Fruit fly (Drosophila melanogaster): ENCODE results near the gene CG32719.

The CG32719 gene

DNA sequence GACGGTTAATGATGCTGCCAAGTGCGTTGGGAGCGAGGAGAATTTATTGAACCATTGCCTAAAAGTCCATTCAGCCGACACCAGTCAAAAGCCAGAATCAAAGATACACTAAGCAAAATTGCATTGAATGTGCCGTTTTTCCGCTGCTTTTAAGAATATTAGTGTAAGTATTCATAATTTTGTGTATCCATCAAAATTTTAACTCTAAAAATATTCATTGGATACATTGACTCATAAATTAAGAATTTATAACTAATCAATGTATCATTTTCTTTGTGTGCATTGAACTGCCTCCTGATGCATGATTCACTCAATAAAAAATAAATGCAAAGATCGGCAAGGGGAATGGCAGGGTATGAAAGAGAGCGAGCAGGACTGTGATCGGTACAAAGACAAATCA lies 10.9 kb upstream of the CG32719 start:
- TF ChIP-seq ttk (optimal IDR thresholded peaks at IDR 0.05), result no peak
- no peak for TF ChIP-seq psq (optimal IDR thresholded peaks at IDR 0.05)
- no peak for TF ChIP-seq Sin3A (optimal IDR thresholded peaks at IDR 0.05)
- TF ChIP-seq insv (optimal IDR thresholded peaks at IDR 0.05), result no peak
- no peak for TF ChIP-seq h (optimal IDR thresholded peaks at IDR 0.05)
- no peak for TF ChIP-seq Myc (optimal IDR thresholded peaks at IDR 0.05)

DNA sequence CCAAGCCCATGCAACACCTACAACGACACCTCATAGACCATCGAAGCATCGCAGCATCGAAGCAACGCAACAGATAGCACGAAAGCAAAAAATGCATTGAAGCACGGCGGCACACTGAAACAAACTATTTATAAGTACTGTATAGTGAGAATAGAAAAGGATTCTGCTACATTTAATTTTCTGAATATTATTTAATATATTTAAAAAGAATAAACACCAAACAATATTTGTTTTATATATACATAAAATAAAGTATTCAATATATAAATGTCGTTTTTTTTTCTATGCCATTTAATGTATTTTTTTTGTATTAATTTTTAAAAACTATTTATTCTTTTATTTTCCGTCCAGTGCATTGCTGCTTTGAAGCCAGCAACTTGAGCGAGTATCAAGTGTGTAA lies 9.9 kb upstream of the CG32719 start:
- TF ChIP-seq Sin3A (optimal IDR thresholded peaks at IDR 0.05) (no peak), psq (optimal IDR thresholded peaks at IDR 0.05) (no peak), insv (optimal IDR thresholded peaks at IDR 0.05) (no peak), ttk (optimal IDR thresholded peaks at IDR 0.05) (no peak), Myc (optimal IDR thresholded peaks at IDR 0.05) (no peak), h (optimal IDR thresholded peaks at IDR 0.05) (no peak)

DNA sequence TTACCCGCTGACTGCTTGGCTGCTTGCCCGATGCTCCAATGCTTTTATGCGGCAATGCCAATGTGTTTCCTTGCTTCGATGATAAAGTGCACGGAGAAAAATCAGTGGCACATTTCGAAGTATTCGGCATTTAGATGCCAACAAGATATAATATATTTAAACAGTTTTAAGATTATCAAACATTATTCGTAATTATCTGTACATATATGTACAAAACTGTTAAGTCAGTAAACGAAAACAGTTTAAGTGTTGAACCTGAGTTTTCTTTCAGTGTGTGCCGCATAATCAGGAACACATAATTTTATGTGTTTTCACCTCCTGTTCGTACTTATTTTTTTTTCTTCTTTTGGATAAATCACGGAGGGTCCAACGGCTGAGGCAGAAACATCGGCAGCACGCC lies 8.5 kb upstream of the CG32719 start:
- TF ChIP-seq h (optimal IDR thresholded peaks at IDR 0.05) (no peak), Sin3A (optimal IDR thresholded peaks at IDR 0.05) (no peak), insv (optimal IDR thresholded peaks at IDR 0.05) (no peak), ttk (optimal IDR thresholded peaks at IDR 0.05) (no peak), psq (optimal IDR thresholded peaks at IDR 0.05) (no peak), Myc (optimal IDR thresholded peaks at IDR 0.05) (no peak)

DNA sequence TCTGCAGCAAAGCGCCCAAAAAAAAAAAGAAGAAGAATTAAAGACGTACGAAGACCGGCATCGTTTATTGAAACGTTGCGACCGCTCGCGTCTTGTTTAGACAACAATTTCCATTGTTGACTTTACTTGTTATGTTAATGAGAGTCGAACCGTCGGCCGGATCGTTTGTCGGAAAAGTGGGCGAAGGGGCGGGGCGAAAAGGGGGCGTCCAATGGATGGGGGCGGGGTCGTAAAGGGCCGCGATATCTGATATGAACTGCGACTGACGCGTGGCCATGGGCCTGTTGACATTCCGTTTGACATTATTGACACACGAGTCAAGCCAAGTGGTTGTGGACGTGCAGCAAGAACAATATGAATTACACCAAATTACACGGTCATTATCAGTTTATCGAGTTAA lies 5.7 kb upstream of the CG32719 start:
- TF ChIP-seq Sin3A (optimal IDR thresholded peaks at IDR 0.05), result no peak
- no peak for TF ChIP-seq h (optimal IDR thresholded peaks at IDR 0.05)
- TF ChIP-seq Myc (optimal IDR thresholded peaks at IDR 0.05), result no peak
- no peak for TF ChIP-seq ttk (optimal IDR thresholded peaks at IDR 0.05)
- TF ChIP-seq insv (optimal IDR thresholded peaks at IDR 0.05), result no peak
- TF ChIP-seq psq (optimal IDR thresholded peaks at IDR 0.05), result no peak

DNA sequence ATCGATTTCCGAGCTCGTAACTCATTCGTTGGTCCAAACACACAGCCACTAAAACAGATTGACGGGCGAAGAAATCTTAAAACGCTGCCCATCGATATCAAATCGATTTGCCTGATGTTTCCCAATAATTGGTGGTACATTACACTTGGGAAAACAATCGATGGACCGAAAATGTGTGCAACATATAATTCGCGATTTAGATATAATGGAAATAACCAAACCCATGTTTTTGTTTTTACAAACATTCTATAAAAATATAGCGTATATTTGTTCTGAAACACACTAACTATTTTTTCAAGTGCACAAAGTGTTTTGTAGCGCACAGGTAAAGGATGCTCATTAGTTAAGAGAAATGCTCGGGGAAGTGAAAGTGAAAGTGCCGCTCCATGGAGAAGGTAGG lies 4.3 kb upstream of the CG32719 start:
- TF ChIP-seq Sin3A (optimal IDR thresholded peaks at IDR 0.05) (no peak), h (optimal IDR thresholded peaks at IDR 0.05) (no peak), ttk (optimal IDR thresholded peaks at IDR 0.05) (no peak)

DNA sequence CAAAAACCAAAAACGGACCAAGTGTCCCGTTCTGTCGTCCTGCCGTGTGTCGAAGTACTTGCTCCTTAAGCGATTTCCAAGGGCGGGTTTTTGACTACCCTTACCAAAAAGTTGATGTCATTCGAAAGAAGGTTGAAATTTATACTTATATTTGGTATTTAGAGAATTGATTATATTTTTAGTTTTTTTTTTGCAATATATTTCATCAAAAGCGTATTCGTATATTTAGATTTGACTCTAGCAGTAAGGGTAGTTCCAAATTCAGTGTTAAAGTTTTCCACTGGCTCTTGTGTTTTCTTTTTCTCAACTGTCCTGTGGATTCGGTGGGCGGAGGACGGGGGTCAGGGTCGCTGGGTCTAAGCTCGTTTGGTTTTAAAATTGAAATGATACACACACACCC lies 2.9 kb upstream of the CG32719 start:
- TF ChIP-seq Myc (optimal IDR thresholded peaks at IDR 0.05), result no peak
- no peak for TF ChIP-seq ttk (optimal IDR thresholded peaks at IDR 0.05)
- no peak for TF ChIP-seq insv (optimal IDR thresholded peaks at IDR 0.05)
- TF ChIP-seq psq (optimal IDR thresholded peaks at IDR 0.05), result no peak
- TF ChIP-seq h (optimal IDR thresholded peaks at IDR 0.05), result no peak
- TF ChIP-seq Sin3A (optimal IDR thresholded peaks at IDR 0.05), result no peak

DNA sequence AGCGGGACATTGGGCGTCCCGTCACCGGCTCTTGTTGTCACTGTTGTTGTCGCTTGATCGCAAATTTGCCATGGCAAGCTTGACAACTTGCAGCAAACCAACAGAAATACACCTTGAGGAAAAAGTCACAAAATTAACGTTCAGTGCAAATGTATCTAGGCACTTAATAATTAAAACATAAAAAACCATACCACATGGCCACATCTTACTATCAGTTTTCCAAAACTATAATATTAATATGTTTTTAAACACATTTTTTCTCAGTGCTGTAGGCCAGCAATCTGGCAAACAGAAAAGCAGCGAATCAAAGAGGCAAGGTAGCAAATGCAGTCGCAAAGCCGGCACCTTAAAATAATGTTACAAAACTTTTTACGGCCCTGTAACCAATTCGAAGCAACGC lies 1.4 kb downstream of the CG32719 start:
- TF ChIP-seq h (optimal IDR thresholded peaks at IDR 0.05), result no peak
- TF ChIP-seq insv (optimal IDR thresholded peaks at IDR 0.05), result no peak

DNA sequence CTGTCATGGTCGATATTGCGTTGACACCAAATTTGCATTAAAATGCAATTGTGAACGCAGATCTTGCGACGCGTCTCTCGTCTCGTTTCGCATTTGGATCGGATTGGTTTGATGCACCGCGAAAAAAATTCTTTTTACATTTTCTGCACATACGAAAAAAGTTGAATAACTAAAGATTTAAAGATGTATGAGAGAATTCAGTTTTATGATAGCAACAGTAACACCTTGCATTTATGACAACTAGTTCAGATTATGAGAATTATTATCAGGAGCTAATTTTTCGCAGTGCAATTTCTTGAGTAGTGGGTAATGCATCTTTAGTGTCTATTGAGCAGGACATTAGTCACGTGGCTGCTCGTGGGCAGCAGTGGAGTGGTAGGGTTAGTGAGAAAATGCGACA lies 3.9 kb downstream of the CG32719 start:
- TF ChIP-seq Sin3A (optimal IDR thresholded peaks at IDR 0.05) (no peak), h (optimal IDR thresholded peaks at IDR 0.05) (no peak), Myc (optimal IDR thresholded peaks at IDR 0.05) (no peak), ttk (optimal IDR thresholded peaks at IDR 0.05) (no peak), psq (optimal IDR thresholded peaks at IDR 0.05) (no peak), insv (optimal IDR thresholded peaks at IDR 0.05) (no peak)

DNA sequence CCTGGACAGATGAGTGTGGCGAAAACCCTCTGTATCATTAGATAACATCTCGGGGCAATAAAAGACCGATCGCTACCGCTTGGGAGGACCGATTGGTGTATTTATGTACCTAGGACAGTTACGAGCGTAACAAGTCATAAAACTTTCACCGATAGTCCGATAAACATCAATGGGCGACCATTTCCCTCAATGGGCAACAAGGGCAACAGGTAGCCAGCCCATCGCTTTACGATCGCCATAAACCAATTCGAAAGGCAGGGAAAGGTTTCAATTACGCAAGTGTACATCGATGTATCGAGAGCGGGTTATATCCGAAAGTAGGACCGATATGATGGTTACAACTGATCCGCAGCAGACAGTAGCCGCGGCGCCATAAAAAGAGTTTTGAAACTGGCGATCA lies 5.3 kb downstream of the CG32719 start:
- TF ChIP-seq psq (optimal IDR thresholded peaks at IDR 0.05), result no peak
- TF ChIP-seq ttk (optimal IDR thresholded peaks at IDR 0.05), result no peak
- no peak for TF ChIP-seq Sin3A (optimal IDR thresholded peaks at IDR 0.05)
- TF ChIP-seq h (optimal IDR thresholded peaks at IDR 0.05), result no peak

DNA sequence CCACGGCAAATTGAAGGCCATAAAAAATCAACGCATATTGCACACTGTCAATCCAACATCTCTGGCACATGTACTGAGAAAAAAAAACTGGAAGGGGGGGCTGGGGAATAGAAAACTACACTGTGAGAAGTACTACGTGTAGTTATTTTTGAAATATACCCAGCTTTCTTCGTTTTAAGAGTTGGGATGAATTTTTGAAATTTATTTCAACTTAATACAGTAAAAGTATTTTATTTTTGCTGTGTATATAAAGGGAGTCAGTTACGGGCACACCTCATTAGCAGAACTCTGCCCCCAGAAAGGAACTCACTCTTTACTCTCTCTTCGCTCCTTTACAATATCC lies 6.4 kb downstream of the CG32719 start:
- no peak for TF ChIP-seq ttk (optimal IDR thresholded peaks at IDR 0.05)

DNA sequence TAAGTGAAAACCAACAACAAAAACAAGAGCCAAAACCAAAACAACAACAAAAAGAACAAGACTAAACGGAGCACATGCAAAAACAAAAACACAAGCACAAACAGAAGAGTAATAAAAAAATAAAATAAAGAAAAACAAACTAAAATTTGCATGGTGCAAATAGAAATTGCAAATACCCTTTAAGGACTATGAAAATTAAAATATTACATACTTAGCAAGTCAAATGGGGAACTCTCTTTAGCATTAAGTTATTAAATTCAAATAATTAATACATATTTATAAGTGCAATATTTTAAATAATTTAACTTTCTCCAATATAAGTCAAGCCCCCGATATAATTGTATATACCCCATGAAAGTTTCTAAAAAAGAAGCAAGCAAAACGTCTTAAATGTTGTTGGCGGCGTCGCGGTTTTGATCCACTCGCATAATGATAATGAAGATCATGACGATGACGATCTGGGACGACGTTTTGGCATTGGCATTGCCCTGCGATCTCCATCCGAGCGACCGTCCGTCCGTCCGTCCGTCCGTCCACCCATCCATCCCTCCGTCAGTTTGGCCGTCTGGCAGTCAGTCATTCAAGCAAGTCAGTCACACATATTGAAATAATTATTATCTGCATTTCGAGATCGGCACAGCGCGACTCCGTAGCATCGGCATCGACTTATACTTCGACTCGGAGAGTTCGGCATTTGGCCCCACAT lies 6.9 kb downstream of the CG32719 start:
- TF ChIP-seq Myc (optimal IDR thresholded peaks at IDR 0.05) (no peak), ttk (optimal IDR thresholded peaks at IDR 0.05) (no peak), psq (optimal IDR thresholded peaks at IDR 0.05) (no peak), Sin3A (optimal IDR thresholded peaks at IDR 0.05) (no peak), insv (optimal IDR thresholded peaks at IDR 0.05) (no peak), h (optimal IDR thresholded peaks at IDR 0.05) (no peak)

DNA sequence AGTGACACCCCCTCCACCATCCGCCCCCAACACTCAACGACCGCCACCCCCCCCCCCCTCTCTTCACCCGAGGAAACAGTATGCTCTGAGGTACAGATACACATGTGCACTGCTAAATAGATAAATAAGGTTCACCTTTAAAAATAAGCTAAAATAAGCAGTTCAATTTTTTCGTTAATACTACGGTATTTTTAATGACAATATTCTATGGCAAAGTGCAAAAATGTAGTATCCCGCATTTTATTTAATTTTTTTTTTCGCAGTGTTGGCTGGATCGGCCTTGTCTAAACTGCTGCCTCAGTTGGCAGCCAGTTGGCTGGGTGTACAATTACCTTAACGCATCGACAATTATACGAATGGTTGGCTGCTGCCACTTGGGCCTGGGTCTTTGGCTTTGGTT lies 8.7 kb downstream of the CG32719 start:
- TF ChIP-seq insv (optimal IDR thresholded peaks at IDR 0.05), result no peak
- TF ChIP-seq ttk (optimal IDR thresholded peaks at IDR 0.05), result no peak
- TF ChIP-seq psq (optimal IDR thresholded peaks at IDR 0.05), result no peak
- no peak for TF ChIP-seq Sin3A (optimal IDR thresholded peaks at IDR 0.05)
- TF ChIP-seq h (optimal IDR thresholded peaks at IDR 0.05), result no peak
- TF ChIP-seq Myc (optimal IDR thresholded peaks at IDR 0.05), result no peak

DNA sequence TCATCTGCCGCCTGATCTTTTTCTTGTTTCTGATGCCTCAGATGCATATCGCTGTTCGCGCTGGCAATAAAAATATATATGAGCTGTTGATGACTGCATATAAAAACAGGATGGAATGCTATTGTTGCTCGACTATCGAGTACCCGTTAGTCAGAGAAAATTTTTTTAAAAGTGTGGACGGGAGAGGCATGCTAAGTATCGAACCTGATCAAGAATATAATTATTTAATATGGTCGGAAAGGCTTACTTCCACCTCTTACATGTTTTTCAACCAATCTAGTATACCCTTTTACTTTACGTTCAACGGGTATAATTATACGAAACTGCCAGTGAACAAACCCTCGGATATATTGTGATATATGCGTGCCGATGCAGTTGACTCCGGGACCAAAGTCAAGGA lies 10.0 kb downstream of the CG32719 start:
- TF ChIP-seq ttk (optimal IDR thresholded peaks at IDR 0.05) (no peak), insv (optimal IDR thresholded peaks at IDR 0.05) (no peak), Myc (optimal IDR thresholded peaks at IDR 0.05) (no peak), Sin3A (optimal IDR thresholded peaks at IDR 0.05) (no peak), psq (optimal IDR thresholded peaks at IDR 0.05) (no peak), h (optimal IDR thresholded peaks at IDR 0.05) (no peak)

DNA sequence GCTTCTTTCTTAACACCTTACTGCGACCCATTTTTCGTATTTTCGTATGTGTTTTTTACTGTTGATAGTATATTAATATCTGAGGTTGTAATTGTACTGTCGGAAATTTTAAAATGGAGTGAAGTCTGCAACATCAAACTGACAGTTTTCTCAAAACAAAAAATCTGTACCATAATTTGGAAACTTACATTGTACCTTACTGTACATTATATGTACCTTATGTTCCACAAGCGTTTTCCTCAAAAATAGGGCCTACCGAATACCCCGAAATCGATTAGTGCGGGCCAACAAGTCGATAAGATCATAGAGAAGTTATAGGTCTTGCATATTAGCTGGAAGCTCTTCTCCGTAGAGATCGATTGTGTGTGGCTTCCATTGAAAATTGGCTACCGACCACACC lies 10.9 kb downstream of the CG32719 start, which contains the start of gene CG32720:
Gene CG32720, minus strand, starts transcription at position 101 of the 400 bp plus-strand sequence.
- no peak for TF ChIP-seq Myc (optimal IDR thresholded peaks at IDR 0.05)
- no peak for TF ChIP-seq ttk (optimal IDR thresholded peaks at IDR 0.05)
- no peak for TF ChIP-seq psq (optimal IDR thresholded peaks at IDR 0.05)
- TF ChIP-seq insv (optimal IDR thresholded peaks at IDR 0.05), result no peak
- no peak for TF ChIP-seq h (optimal IDR thresholded peaks at IDR 0.05)
